Fruit fly (Drosophila melanogaster) whole organism: Measurements from ENCODE around the gene Tak1.

Experiments used
- CG8478 ChIP-seq: fragments of >200 bp; optimal IDR thresholded peaks from 2 replicates; lab custom pipeline; 2018; ENCODE audit warnings: inconsistent platforms
- Dll ChIP-seq: fragments of >200 bp; optimal IDR thresholded peaks from 2 replicates; lab custom pipeline; 2017
- pan ChIP-seq: fragments of >200 bp; optimal IDR thresholded peaks from 2 replicates; lab custom pipeline; 2017
- psq ChIP-seq: fragments of >200 bp; optimal IDR thresholded peaks from 2 replicates; lab custom pipeline; 2017
- usp ChIP-seq: fragments of >200 bp; optimal IDR thresholded peaks from 2 replicates; lab custom pipeline; 2017; ENCODE audit warnings: missing biosample characterization, missing genetic modification characterization, mixed read lengths

DNA sequence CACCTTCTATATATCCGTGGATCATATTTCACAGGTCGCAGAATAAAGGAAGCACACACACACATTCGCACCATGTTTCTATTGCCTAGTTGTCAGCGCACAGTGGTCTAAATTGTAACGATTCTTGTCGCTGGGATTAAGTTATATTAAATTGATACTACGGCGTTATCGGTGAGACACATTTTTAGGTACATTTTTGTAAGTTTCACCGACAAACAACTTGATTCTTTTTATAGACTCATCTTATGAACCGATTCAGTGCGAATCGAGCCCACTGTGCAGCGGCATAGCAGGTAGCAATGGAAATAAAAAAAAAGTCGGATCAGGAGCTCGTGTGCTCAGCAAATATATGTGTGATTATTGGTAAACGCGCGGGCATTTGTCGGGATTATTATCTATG is 44.3 kb downstream of the Tak1 start:
- TF ChIP-seq pan (lab: Kevin White, UChicago), result no peak
- no peak for TF ChIP-seq usp (GFP tag; lab: Kevin White, UChicago)
- no peak for TF ChIP-seq psq
- TF ChIP-seq Dll, result no peak
- TF ChIP-seq CG8478 (lab: Kevin White, UChicago), result no peak
